Fruit fly (Drosophila melanogaster): ENCODE data around the gene cal1.

DNA sequence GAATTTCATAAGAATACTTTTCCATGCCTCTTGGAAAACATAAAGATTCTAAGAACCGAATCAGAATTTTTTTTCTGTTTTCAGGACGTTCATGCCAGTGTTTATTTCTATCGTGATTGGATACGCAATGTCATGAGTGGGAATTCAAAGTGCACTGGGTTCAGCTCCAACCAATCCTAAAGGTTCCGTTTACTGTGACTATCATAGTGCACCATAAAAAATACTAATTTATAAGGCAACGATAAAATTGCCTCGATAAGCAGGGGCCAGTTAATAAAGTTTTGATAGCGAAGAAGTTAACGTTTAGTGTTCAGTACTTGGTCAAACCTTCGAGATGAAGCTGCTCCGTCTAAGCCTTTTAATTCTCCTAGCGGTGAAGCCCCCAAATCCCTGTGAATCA lies 39.8 kb downstream of the cal1 start, which contains the start of gene CG31265:
- no peak for TF ChIP-seq Sp1 (GFP tag; optimal IDR thresholded peaks at IDR 0.05)
- TF ChIP-seq CG32264 (GFP tag; optimal IDR thresholded peaks at IDR 0.05): no peak
- TF ChIP-seq Myc (optimal IDR thresholded peaks at IDR 0.05): no peak
